Worm (Caenorhabditis elegans) whole organism, L4/young adult: ENCODE data around the gene gst-24.

Experiments used
- W03F9.2 ChIP-seq: fragments of 150-350 bp; optimal IDR thresholded peaks from 2 replicates; lab custom pipeline; 2014; ENCODE audit warnings: missing biosample characterization, missing genetic modification characterization
- dao-5 ChIP-seq: sonication (generic microtip); optimal IDR thresholded peaks from 2 replicates; lab custom pipeline; 2016; ENCODE audit warnings: missing genotype, missing genetic modification characterization, moderate library complexity, missing compliant biosample characterization

DNA sequence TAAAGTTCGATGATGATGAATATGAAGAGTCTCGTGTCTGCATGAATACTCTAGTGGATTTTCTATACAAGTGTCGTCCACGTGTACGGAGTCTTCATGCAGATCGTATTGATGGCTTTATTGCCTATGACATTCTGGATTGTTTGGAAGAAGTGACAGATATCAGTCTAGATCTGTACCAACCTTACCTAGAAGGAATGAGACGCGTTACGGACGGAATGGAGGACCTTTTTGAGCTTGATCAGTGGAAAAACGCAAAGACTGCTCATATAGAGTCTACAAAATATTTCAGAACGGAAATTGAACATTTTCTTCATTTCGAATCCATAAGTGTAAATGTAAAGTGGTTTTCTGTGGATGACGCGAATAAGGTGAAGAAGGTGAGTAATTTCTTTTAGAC lies 37.1 kb upstream of the gst-24 start, which contains the start of gene fbxa-169:
- TF ChIP-seq W03F9.2 (tag; lab: Kevin White, UChicago) (no peak), dao-5 (tag; lab: Kevin White, UChicago) (no peak)
